Fruit fly (Drosophila melanogaster) whole organism, prepupa: ENCODE measurements around the gene rpr.
A peak's percentile ranks its signal among the peaks of the same experiment; 100 is the strongest.

Experiments
- CG10631 ChIP-seq: fragments of 200-800 bp; sonication (Bioruptor generic); optimal IDR thresholded peaks from 2 replicates; lab custom pipeline; 2016; ENCODE audit warnings: missing biosample characterization, missing genetic modification characterization
- CG10669 ChIP-seq: fragments of 200-800 bp; sonication (Bioruptor generic); optimal IDR thresholded peaks from 3 replicates; lab custom pipeline; 2018; ENCODE audit warnings: missing biosample characterization, mild to moderate bottlenecking, missing genetic modification characterization, moderate library complexity
- CG11762 ChIP-seq: fragments of 200-800 bp; sonication (Bioruptor generic); optimal IDR thresholded peaks from 3 replicates; lab custom pipeline; 2016; ENCODE audit warnings: missing biosample characterization, missing genetic modification characterization; ENCODE audit not compliant: insufficient read depth
- CG15336 ChIP-seq: fragments of 200-800 bp; sonication (Bioruptor generic); IDR thresholded peaks from 2 replicates; pipeline ENCODE4 v1.3.6; 2022; ENCODE audit warnings: missing biosample characterization, missing genetic modification characterization
- CG16779 ChIP-seq: fragments of 200-800 bp; sonication (Bioruptor generic); optimal IDR thresholded peaks from 3 replicates; lab custom pipeline; 2017; ENCODE audit warnings: missing biosample characterization, mild to moderate bottlenecking, missing genetic modification characterization
- CG31627 ChIP-seq: fragments of 200-800 bp; sonication (Bioruptor generic); optimal IDR thresholded peaks from 3 replicates; lab custom pipeline; 2016; ENCODE audit warnings: missing biosample characterization, missing genetic modification characterization
- CG32006 ChIP-seq: fragments of 200-800 bp; sonication (Bioruptor generic); optimal IDR thresholded peaks from 3 replicates; lab custom pipeline; 2017; ENCODE audit warnings: missing biosample characterization, mild to moderate bottlenecking, missing genetic modification characterization
- CG34406 ChIP-seq: fragments of 200-800 bp; sonication (Bioruptor generic); optimal IDR thresholded peaks from 3 replicates; lab custom pipeline; 2016; ENCODE audit warnings: missing biosample characterization, missing genetic modification characterization
- CG3919 ChIP-seq: fragments of 200-800 bp; sonication (Bioruptor generic); optimal IDR thresholded peaks from 3 replicates; lab custom pipeline; 2016; ENCODE audit warnings: missing biosample characterization, missing genetic modification characterization
- CG4318 ChIP-seq: fragments of 200-800 bp; sonication (Bioruptor generic); optimal IDR thresholded peaks from 3 replicates; lab custom pipeline; 2017; ENCODE audit warnings: missing biosample characterization, mild to moderate bottlenecking, missing genetic modification characterization
- CG6163 ChIP-seq: fragments of 200-800 bp; sonication (Bioruptor generic); IDR thresholded peaks from 3 replicates; pipeline ENCODE4 v1.3.6; 2022; ENCODE audit warnings: missing biosample characterization, missing genetic modification characterization
- CG6276 ChIP-seq: fragments of 200-800 bp; sonication (Bioruptor generic); optimal IDR thresholded peaks from 2 replicates; lab custom pipeline; 2017; ENCODE audit warnings: missing biosample characterization, mild to moderate bottlenecking, missing genetic modification characterization
- CG6792 ChIP-seq: fragments of 200-800 bp; sonication (Bioruptor generic); optimal IDR thresholded peaks from 3 replicates; lab custom pipeline; 2016; ENCODE audit warnings: missing biosample characterization, missing genetic modification characterization
- CG6808 ChIP-seq: fragments of 200-800 bp; sonication (Bioruptor generic); optimal IDR thresholded peaks from 3 replicates; lab custom pipeline; 2017; ENCODE audit warnings: missing biosample characterization, missing genetic modification characterization, mild to moderate bottlenecking, moderate library complexity, missing genetic modification reagents
- CG7368 ChIP-seq: fragments of 200-800 bp; sonication (Bioruptor generic); optimal IDR thresholded peaks from 3 replicates; lab custom pipeline; 2016; ENCODE audit warnings: missing biosample characterization, missing genetic modification characterization
- CG9139 ChIP-seq: fragments of 200-800 bp; sonication (Bioruptor generic); optimal IDR thresholded peaks from 3 replicates; lab custom pipeline; 2017; ENCODE audit warnings: missing biosample characterization, mild to moderate bottlenecking, missing genetic modification characterization
- Eip75B ChIP-seq: fragments of 200-800 bp; sonication (Bioruptor generic); optimal IDR thresholded peaks from 3 replicates; lab custom pipeline; 2016; ENCODE audit warnings: missing biosample characterization, missing genetic modification characterization
- Eip78C ChIP-seq: fragments of 200-800 bp; sonication (Bioruptor generic); peaks from one replicate; lab custom pipeline; 2016; ENCODE audit warnings: missing biosample characterization, missing genetic modification characterization
- Ets96B ChIP-seq: fragments of 200-800 bp; optimal IDR thresholded peaks from 2 replicates; lab custom pipeline; 2019; ENCODE audit warnings: missing biosample characterization, mild to moderate bottlenecking, missing genetic modification characterization, moderate library complexity
- Hr38 ChIP-seq: sonication (Bioruptor generic); optimal IDR thresholded peaks from 2 replicates; lab custom pipeline; 2016; ENCODE audit warnings: missing biosample characterization, missing genetic modification characterization
- Hr39 ChIP-seq: fragments of 200-800 bp; sonication (Bioruptor generic); optimal IDR thresholded peaks from 2 replicates; lab custom pipeline; 2016; ENCODE audit warnings: missing biosample characterization, missing genetic modification characterization
- Hr4 ChIP-seq: fragments of 200-800 bp; sonication (Bioruptor generic); optimal IDR thresholded peaks from 3 replicates; lab custom pipeline; 2016; ENCODE audit warnings: missing biosample characterization, missing genetic modification characterization
- Lpt ChIP-seq: fragments of 200-800 bp; sonication (Bioruptor generic); optimal IDR thresholded peaks from 3 replicates; lab custom pipeline; 2016; ENCODE audit warnings: missing biosample characterization, missing genetic modification characterization
- Met ChIP-seq: fragments of 200-800 bp; sonication (Bioruptor generic); optimal IDR thresholded peaks from 3 replicates; lab custom pipeline; 2016; ENCODE audit warnings: missing biosample characterization, missing genetic modification characterization
- OdsH ChIP-seq: fragments of 200-800 bp; sonication (Bioruptor generic); optimal IDR thresholded peaks from 3 replicates; lab custom pipeline; 2016; ENCODE audit warnings: missing biosample characterization, missing genetic modification characterization
- Smox ChIP-seq: fragments of 200-800 bp; sonication (Bioruptor generic); optimal IDR thresholded peaks from 3 replicates; lab custom pipeline; 2016; ENCODE audit warnings: missing biosample characterization, missing genetic modification characterization
- Sox14 ChIP-seq: fragments of 200-800 bp; sonication (Bioruptor generic); optimal IDR thresholded peaks from 3 replicates; lab custom pipeline; 2016; ENCODE audit warnings: missing biosample characterization, missing genetic modification characterization
- achi ChIP-seq: fragments of 200-800 bp; sonication (Bioruptor generic); optimal IDR thresholded peaks from 3 replicates; lab custom pipeline; 2016; ENCODE audit warnings: missing biosample characterization, missing genetic modification characterization
- acj6 ChIP-seq: fragments of 200-800 bp; sonication (Bioruptor generic); optimal IDR thresholded peaks from 3 replicates; lab custom pipeline; 2016; ENCODE audit warnings: missing biosample characterization, missing genetic modification characterization
- cyc ChIP-seq: fragments of 200-800 bp; sonication (Bioruptor generic); optimal IDR thresholded peaks from 3 replicates; lab custom pipeline; 2016; ENCODE audit warnings: missing biosample characterization, missing genetic modification characterization
- eg ChIP-seq: fragments of 200-800 bp; sonication (Bioruptor generic); IDR thresholded peaks from 3 replicates; pipeline ENCODE4 v1.3.6; 2022; ENCODE audit warnings: missing biosample characterization, missing genetic modification characterization
- esn ChIP-seq: fragments of 200-800 bp; sonication (Bioruptor generic); optimal IDR thresholded peaks from 2 replicates; lab custom pipeline; 2016; ENCODE audit warnings: missing biosample characterization, mild to moderate bottlenecking, missing genetic modification characterization, moderate library complexity
- fd59A ChIP-seq: fragments of 200-800 bp; sonication (Bioruptor generic); optimal IDR thresholded peaks from 2 replicates; lab custom pipeline; 2017; ENCODE audit warnings: missing biosample characterization, mild to moderate bottlenecking, missing genetic modification characterization, missing genetic modification reagents
- fkh ChIP-seq: fragments of 200-800 bp; sonication (Bioruptor generic); optimal IDR thresholded peaks from 3 replicates; lab custom pipeline; 2017; ENCODE audit warnings: missing biosample characterization, mild to moderate bottlenecking, missing genetic modification characterization, moderate library complexity
- net ChIP-seq: fragments of 200-800 bp; sonication (Bioruptor generic); optimal IDR thresholded peaks from 3 replicates; lab custom pipeline; 2016; ENCODE audit warnings: missing biosample characterization, missing genetic modification characterization
- pdm3 ChIP-seq: fragments of 200-800 bp; sonication (Bioruptor generic); optimal IDR thresholded peaks from 3 replicates; lab custom pipeline; 2016; ENCODE audit warnings: missing biosample characterization, missing genetic modification characterization
- salr ChIP-seq, 2 experiments: fragments of 200-800 bp; sonication (Bioruptor generic); optimal IDR thresholded peaks; 3 replicates each; lab custom pipeline; 2016 to 2018; ENCODE audit warnings: missing biosample characterization in 2 of 2, missing genetic modification characterization in 2 of 2, mild to moderate bottlenecking in 1 of 2
- spab ChIP-seq: fragments of 200-800 bp; sonication (Bioruptor generic); optimal IDR thresholded peaks from 2 replicates; lab custom pipeline; 2017; ENCODE audit warnings: missing biosample characterization, mild to moderate bottlenecking, missing genetic modification characterization, missing genetic modification reagents
- svp ChIP-seq: fragments of 200-800 bp; sonication (Bioruptor generic); peaks from one replicate; lab custom pipeline; 2016; ENCODE audit warnings: missing biosample characterization, missing genetic modification characterization
- topi ChIP-seq: fragments of 200-800 bp; sonication (Bioruptor generic); optimal IDR thresholded peaks from 3 replicates; lab custom pipeline; 2016; ENCODE audit warnings: missing biosample characterization, missing genetic modification characterization
- vri ChIP-seq: fragments of 200-800 bp; sonication (Bioruptor generic); optimal IDR thresholded peaks from 3 replicates; lab custom pipeline; 2016; ENCODE audit warnings: missing biosample characterization, mild to moderate bottlenecking, missing genetic modification characterization

rpr gene

DNA sequence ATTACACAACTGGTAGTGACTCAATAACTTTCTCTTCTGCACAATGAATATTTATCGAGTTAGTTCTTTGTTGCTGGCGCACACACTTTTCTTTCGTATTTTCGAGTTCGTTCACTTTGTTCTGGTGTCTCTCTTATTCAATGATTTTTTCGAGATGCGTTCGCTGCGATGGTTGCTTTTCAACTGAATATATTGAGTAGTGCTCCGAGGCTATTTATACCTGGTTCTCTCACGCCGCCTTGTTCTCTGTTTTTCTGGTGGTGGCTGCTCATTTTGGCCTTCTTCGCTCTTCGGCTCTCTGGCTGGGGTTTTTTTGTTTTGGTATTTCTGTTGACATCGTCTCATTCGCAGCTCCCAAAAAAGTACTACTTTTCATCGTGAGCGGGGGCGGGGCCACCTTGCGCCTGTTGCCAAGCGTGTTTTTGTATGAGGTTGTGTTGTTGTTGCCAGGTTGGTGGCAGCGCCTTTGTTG lies at the start of gene rpr (continued):
- TF ChIP-seq CG9139 (GFP tag; lab: Kevin White, UChicago) (no peak), spab (GFP tag; lab: Kevin White, UChicago) (no peak), CG6792 (GFP tag; lab: Kevin White, UChicago) (no peak), CG3919 (no peak), CG31627 (no peak), CG16779 (tag; lab: Kevin White, UChicago) (no peak), CG11762 (GFP tag; lab: Kevin White, UChicago) (no peak)
- TF ChIP-seq, all 60 proteins: peak for 14

DNA sequence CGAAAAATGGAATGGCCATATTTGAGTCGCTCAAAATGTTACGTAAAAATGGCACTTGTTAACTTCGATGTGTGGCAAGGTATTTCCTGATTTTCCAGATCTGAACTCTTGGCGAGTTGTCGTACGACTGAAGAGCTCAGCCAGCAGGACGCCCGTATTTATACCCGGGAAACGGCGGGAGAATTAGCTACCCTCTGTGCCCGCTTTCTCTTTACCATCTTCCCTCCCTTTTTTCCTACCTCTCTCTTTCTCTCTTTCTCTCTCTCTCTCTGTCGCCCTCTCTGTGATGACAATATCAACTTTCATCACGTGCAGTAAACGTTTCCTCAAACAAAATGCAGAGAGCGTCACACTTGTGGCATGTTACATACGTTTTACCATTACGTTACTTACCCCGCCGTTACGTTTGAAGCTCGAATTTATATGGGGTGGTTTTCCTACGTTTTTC lies 41.6 kb upstream of the rpr start, which contains the start of gene skl:
skl (minus strand) TSS at position 134 of the 448 bp plus-strand sequence.
- TF ChIP-seq svp (GFP tag; lab: Kevin White, UChicago), result peak; percentile 41
- TF ChIP-seq CG4318 (GFP tag; lab: Kevin White, UChicago), result no peak
- TF ChIP-seq fkh (GFP tag; lab: Kevin White, UChicago), result peak; percentile 19

DNA sequence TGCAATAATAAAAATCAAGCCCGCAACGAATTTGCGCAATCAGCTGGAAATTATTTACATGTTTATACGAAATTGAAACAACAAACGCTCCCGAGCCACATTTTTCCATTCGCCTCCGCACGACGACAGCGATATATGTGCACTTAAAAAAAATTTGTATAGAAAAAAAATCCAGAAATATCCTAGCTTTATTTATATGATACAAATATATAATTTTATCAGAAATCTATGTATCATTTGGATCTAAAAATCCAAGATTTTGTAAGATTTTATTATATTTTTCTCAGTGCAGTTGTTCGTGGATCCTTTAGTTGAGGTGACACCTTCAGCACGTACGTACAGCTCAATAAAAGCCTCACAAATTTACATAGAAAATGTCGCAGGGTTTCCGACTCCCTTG lies 32.4 kb upstream of the rpr start:
- peak; percentile 24 for TF ChIP-seq esn
- peak; percentile 5 for TF ChIP-seq Smox
- no peak for TF ChIP-seq Hr4 (GFP tag; lab: Kevin White, UChicago)
- no peak for TF ChIP-seq fd59A (GFP tag; lab: Kevin White, UChicago)
- peak; percentile 28 for TF ChIP-seq svp (GFP tag; lab: Kevin White, UChicago)
- TF ChIP-seq spab (GFP tag; lab: Kevin White, UChicago), result no peak
- TF ChIP-seq OdsH (GFP tag; lab: Kevin White, UChicago), result peak; percentile 18

DNA sequence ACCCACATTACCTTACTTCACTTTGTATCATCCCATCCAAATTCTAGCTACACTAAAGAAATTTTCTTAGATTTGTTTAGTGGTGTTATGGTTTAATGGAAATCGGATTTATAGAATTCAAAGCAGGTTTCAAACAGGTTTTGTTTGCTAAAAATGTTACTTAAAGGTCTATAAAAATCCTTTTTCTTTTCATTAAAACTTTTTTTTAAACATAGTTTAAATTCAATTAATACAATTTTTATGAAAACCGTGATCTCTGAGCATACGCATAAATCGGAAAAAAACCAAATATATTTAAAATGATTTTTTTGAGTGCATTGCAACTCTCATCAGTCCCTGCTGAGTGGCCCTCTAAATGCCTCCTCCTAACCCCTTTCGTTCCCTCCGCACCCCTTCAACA lies 27.1 kb upstream of the rpr start:
- peak; percentile 11 for TF ChIP-seq Met (GFP tag; lab: Kevin White, UChicago)
- TF ChIP-seq CG11762 (GFP tag; lab: Kevin White, UChicago), result no peak
- peak; percentile 1 for TF ChIP-seq esn
- TF ChIP-seq Ets96B, result peak; percentile 24
- TF ChIP-seq pdm3 (GFP tag; lab: Kevin White, UChicago), result peak; percentile 4
- no peak for TF ChIP-seq fkh (GFP tag; lab: Kevin White, UChicago)
- TF ChIP-seq svp (GFP tag; lab: Kevin White, UChicago), result peak; percentile 50
- TF ChIP-seq CG10669 (GFP tag; lab: Kevin White, UChicago), result peak; percentile 9
- no peak for TF ChIP-seq CG15336 (GFP tag; lab: Robert Waterston, UW)
- no peak for TF ChIP-seq CG6808 (GFP tag; lab: Kevin White, UChicago)
- TF ChIP-seq achi (GFP tag; lab: Kevin White, UChicago), result peak; percentile 20
- peak; percentile 16 for TF ChIP-seq CG3919
- peak; percentile 5 for TF ChIP-seq topi
- no peak for TF ChIP-seq CG34406 (GFP tag; lab: Kevin White, UChicago)
- peak; percentile 14 for TF ChIP-seq OdsH (GFP tag; lab: Kevin White, UChicago)
- peak; percentile 55 for TF ChIP-seq Eip78C (GFP tag; lab: Kevin White, UChicago)
- peak; percentile 14 for TF ChIP-seq Smox
- TF ChIP-seq CG32006 (GFP tag; lab: Kevin White, UChicago), result peak; percentile 13

DNA sequence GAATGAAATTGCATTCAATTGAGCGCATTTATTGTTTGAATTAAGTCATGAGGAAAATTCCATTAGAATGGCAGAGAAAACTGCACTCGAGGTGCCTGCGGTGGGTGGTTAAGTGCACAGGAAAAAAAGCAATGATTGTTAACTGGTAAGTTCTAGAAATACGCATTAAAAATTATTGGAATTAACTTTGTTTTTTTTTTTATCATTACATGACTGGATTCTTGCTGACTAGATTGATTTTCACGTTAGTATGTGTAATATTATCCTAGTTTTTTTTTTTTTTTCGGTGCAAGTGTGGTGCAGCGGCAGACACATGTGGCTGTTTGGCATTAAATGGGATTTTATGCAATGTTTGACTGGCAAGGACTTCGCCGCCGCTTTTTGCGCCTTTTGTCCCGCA lies 24.8 kb upstream of the rpr start:
- TF ChIP-seq CG7368 (no peak), Lpt (GFP tag; lab: Kevin White, UChicago) (no peak), CG11762 (GFP tag; lab: Kevin White, UChicago) (no peak), Hr4 (GFP tag; lab: Kevin White, UChicago) (no peak), net (GFP tag; lab: Kevin White, UChicago) (no peak), CG6276 (GFP tag; lab: Kevin White, UChicago) (no peak), CG6792 (GFP tag; lab: Kevin White, UChicago) (no peak), Smox (peak; percentile 6), esn (no peak), CG4318 (GFP tag; lab: Kevin White, UChicago) (no peak), CG3919 (peak; percentile 15), CG6808 (GFP tag; lab: Kevin White, UChicago) (no peak), svp (GFP tag; lab: Kevin White, UChicago) (peak; percentile 52), Eip75B (no peak), salr (GFP tag; optimal IDR thresholded peaks at IDR 0.05; lab: Kevin White, UChicago) (no peak), pdm3 (GFP tag; lab: Kevin White, UChicago) (no peak), acj6 (no peak), eg (GFP tag; lab: Robert Waterston, UW) (no peak), Hr38 (GFP tag; lab: Kevin White, UChicago) (no peak), vri (GFP tag; lab: Kevin White, UChicago) (no peak), Hr39 (GFP tag; lab: Kevin White, UChicago) (peak; percentile 16), Sox14 (GFP tag; lab: Kevin White, UChicago) (no peak), CG16779 (tag; lab: Kevin White, UChicago) (no peak), Eip78C (GFP tag; lab: Kevin White, UChicago) (peak; percentile 69), CG6163 (GFP tag; lab: Robert Waterston, UW) (no peak), Ets96B (no peak), CG10631 (GFP tag; lab: Kevin White, UChicago) (no peak), fkh (GFP tag; lab: Kevin White, UChicago) (no peak), cyc (peak; percentile 11), CG34406 (GFP tag; lab: Kevin White, UChicago) (no peak)
